Worm (Caenorhabditis elegans) whole organism, late embryonic: ENCODE results near the gene C26B9.7.

Experiments
- ceh-2 ChIP-seq: sonication (generic microtip); optimal IDR thresholded peaks from 2 replicates; lab custom pipeline; 2016; ENCODE audit warnings: missing genotype, missing genetic modification characterization, missing compliant biosample characterization
- elt-2 ChIP-seq: sonication (generic microtip); optimal IDR thresholded peaks from 2 replicates; lab custom pipeline; 2016; ENCODE audit warnings: missing genetic modification reagents, missing genetic modification characterization, missing compliant biosample characterization
- hlh-30 ChIP-seq: sonication (generic microtip); optimal IDR thresholded peaks from 2 replicates; lab custom pipeline; 2017; ENCODE audit warnings: antibody characterized with exemption, missing genetic modification characterization, missing compliant biosample characterization; ENCODE audit not compliant: insufficient read depth
- nfya-1 ChIP-seq: sonication (generic microtip); optimal IDR thresholded peaks from 2 replicates; lab custom pipeline; 2017; ENCODE audit warnings: missing genetic modification characterization, mild to moderate bottlenecking, missing compliant biosample characterization, antibody characterized with exemption, moderate library complexity
- npax-4 ChIP-seq: sonication (generic microtip); optimal IDR thresholded peaks from 2 replicates; lab custom pipeline; 2016; ENCODE audit warnings: missing genetic modification characterization, missing compliant biosample characterization
- pqm-1 ChIP-seq: sonication (generic microtip); optimal IDR thresholded peaks from 2 replicates; lab custom pipeline; 2016; ENCODE audit warnings: missing genetic modification characterization, missing compliant biosample characterization
- tbx-2 ChIP-seq: sonication (generic microtip); optimal IDR thresholded peaks from 2 replicates; lab custom pipeline; 2016; ENCODE audit warnings: missing genetic modification characterization, missing compliant biosample characterization

- no peak for TF ChIP-seq ceh-2 (tag; lab: Kevin White, UChicago)
- no peak for TF ChIP-seq nfya-1
- no peak for TF ChIP-seq hlh-30
- no peak for TF ChIP-seq elt-2 (tag; lab: Kevin White, UChicago)
- no peak for TF ChIP-seq npax-4 (tag; lab: Kevin White, UChicago)
- no peak for TF ChIP-seq tbx-2 (tag; lab: Kevin White, UChicago)
- no peak for TF ChIP-seq pqm-1
These were observed 11.3 kb upstream of the C26B9.7 start for ce11 chrX:5330765-5331164.
